Fruit fly (Drosophila melanogaster) whole organism, embryonic: Measurements from ENCODE around the gene CG14252.

Experiments used
- Atf-2 ChIP-seq: fragments of 200-800 bp; sonication (Bioruptor generic); optimal IDR thresholded peaks from 2 replicates; lab custom pipeline; 2016; ENCODE audit warnings: missing biosample characterization, missing genetic modification characterization
- BtbVII ChIP-seq: fragments of 200-800 bp; sonication (Bioruptor generic); optimal IDR thresholded peaks from 3 replicates; lab custom pipeline; 2017; ENCODE audit warnings: missing biosample characterization, mild to moderate bottlenecking, missing genetic modification characterization
- CG16779 ChIP-seq: fragments of 200-800 bp; sonication (Bioruptor generic); IDR thresholded peaks from 2 replicates; pipeline ENCODE4 v1.3.6; 2022; ENCODE audit warnings: missing biosample characterization, missing genetic modification characterization
- CG18476 ChIP-seq: fragments of 200-800 bp; sonication (Bioruptor generic); optimal IDR thresholded peaks from 2 replicates; lab custom pipeline; 2016; ENCODE audit warnings: missing biosample characterization, mild to moderate bottlenecking, missing genetic modification characterization
- CG2129 ChIP-seq: fragments of 200-800 bp; sonication (Bioruptor generic); IDR thresholded peaks from 2 replicates; pipeline ENCODE4 v1.3.6; 2022; ENCODE audit warnings: missing biosample characterization, missing genetic modification characterization; ENCODE audit not compliant: partially characterized antibody
- CG31365 ChIP-seq: fragments of 200-800 bp; sonication (Bioruptor generic); optimal IDR thresholded peaks from 2 replicates; lab custom pipeline; 2018; ENCODE audit warnings: missing biosample characterization, mild to moderate bottlenecking, missing genetic modification characterization
- CG4404 ChIP-seq: fragments of 200-800 bp; sonication (Bioruptor generic); IDR thresholded peaks from 2 replicates; pipeline ENCODE4 v1.3.6; 2022; ENCODE audit warnings: missing biosample characterization, missing genetic modification characterization
- CG8478 ChIP-seq: fragments of >200 bp; optimal IDR thresholded peaks from 2 replicates; lab custom pipeline; 2018
- H2.0 ChIP-seq: fragments of 200-800 bp; sonication (Bioruptor generic); IDR thresholded peaks from 2 replicates; pipeline ENCODE4 v1.3.6; 2022; ENCODE audit warnings: missing biosample characterization, missing genetic modification characterization
- Hey ChIP-seq: fragments of 200-800 bp; sonication (Bioruptor generic); optimal IDR thresholded peaks from 3 replicates; lab custom pipeline; 2018; ENCODE audit warnings: missing biosample characterization, mild to moderate bottlenecking, missing genetic modification characterization
- HmgZ ChIP-seq: fragments of 200-800 bp; sonication (Bioruptor generic); optimal IDR thresholded peaks from 2 replicates; lab custom pipeline; 2018; ENCODE audit warnings: missing biosample characterization, mild to moderate bottlenecking, missing genetic modification characterization
- Jarid2 ChIP-seq: fragments of 200-800 bp; sonication (Bioruptor generic); optimal IDR thresholded peaks from 3 replicates; lab custom pipeline; 2017; ENCODE audit warnings: mild to moderate bottlenecking, missing biosample characterization, missing genetic modification reagents, missing genetic modification characterization
- chn ChIP-seq: fragments of 200-800 bp; sonication (Bioruptor generic); optimal IDR thresholded peaks from 2 replicates; lab custom pipeline; 2016; ENCODE audit warnings: missing biosample characterization, missing genetic modification characterization
- zen2 ChIP-seq: fragments of 200-800 bp; sonication (Bioruptor generic); IDR thresholded peaks from 3 replicates; pipeline ENCODE4 v1.3.6; 2022; ENCODE audit warnings: missing biosample characterization, missing genetic modification characterization; ENCODE audit not compliant: partially characterized antibody

- TF ChIP-seq Jarid2 (GFP tag; lab: Kevin White, UChicago) (no peak), CG16779 (GFP tag; lab: Robert Waterston, UW) (no peak), zen2 (GFP tag; lab: Robert Waterston, UW) (no peak), CG18476 (GFP tag; lab: Kevin White, UChicago) (no peak), CG4404 (GFP tag; lab: Robert Waterston, UW) (no peak), BtbVII (GFP tag; lab: Kevin White, UChicago) (no peak), Hey (tag; lab: Kevin White, UChicago) (no peak), Atf-2 (GFP tag; lab: Kevin White, UChicago) (no peak), chn (no peak), HmgZ (no peak), CG2129 (GFP tag; lab: Robert Waterston, UW) (no peak), H2.0 (GFP tag; lab: Robert Waterston, UW) (no peak), CG31365 (no peak), CG8478 (lab: Kevin White, UChicago) (no peak)
Observed at dm6 chr3R:26987455-26987854, 42.1 kb downstream of the CG14252 start.
